Fruit fly (Drosophila melanogaster): ENCODE results near the gene SCCRO.

SCCRO gene

DNA sequence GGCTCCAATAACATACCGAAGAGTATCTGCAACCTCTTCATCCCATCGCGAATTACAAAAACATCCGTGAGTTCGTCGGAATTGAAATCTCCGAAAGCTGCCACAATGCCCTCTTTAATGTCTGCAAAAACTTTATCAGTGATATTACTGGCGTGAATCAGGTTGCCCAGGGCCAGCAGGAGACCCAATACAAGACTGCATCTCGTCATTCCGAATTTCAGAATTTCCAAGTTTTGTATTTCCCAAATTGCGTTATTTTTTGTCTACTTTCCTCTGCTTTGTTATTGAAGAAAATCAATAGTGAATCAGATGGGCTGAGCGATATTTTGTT is 535 bp upstream of the SCCRO start:
- no peak for TF ChIP-seq Crg-1 (GFP tag; optimal IDR thresholded peaks at IDR 0.05)
- TF ChIP-seq Clk (GFP tag; optimal IDR thresholded peaks at IDR 0.05) = no peak
- TF ChIP-seq CG5204 (GFP tag; optimal IDR thresholded peaks at IDR 0.05) = no peak
- no peak for TF ChIP-seq toe (GFP tag; optimal IDR thresholded peaks at IDR 0.05)
- TF ChIP-seq CG33017 (tag; optimal IDR thresholded peaks at IDR 0.05) = no peak
- no peak for TF ChIP-seq CG7045 (GFP tag; optimal IDR thresholded peaks at IDR 0.05)
- no peak for TF ChIP-seq CG12768 (GFP tag; optimal IDR thresholded peaks at IDR 0.05)
- no peak for TF ChIP-seq Hr96 (GFP tag; optimal IDR thresholded peaks at IDR 0.05)
- no peak for TF ChIP-seq cnc (optimal IDR thresholded peaks at IDR 0.05)
- TF ChIP-seq kay (GFP tag; ENCODE audit: borderline replicate concordance) = no peak
- no peak for TF ChIP-seq pad (GFP tag; optimal IDR thresholded peaks at IDR 0.05)
- TF ChIP-seq ovo (GFP tag; optimal IDR thresholded peaks at IDR 0.05) = no peak
- no peak for TF ChIP-seq CG11617 (GFP tag; optimal IDR thresholded peaks at IDR 0.05)
- TF ChIP-seq tj (GFP tag; optimal IDR thresholded peaks at IDR 0.05) = no peak
- TF ChIP-seq CG14711 (tag; optimal IDR thresholded peaks at IDR 0.05) = no peak
- TF ChIP-seq CG1620 (GFP tag; optimal IDR thresholded peaks at IDR 0.05) = no peak
- no peak for TF ChIP-seq CG7101 (tag; optimal IDR thresholded peaks at IDR 0.05)

DNA sequence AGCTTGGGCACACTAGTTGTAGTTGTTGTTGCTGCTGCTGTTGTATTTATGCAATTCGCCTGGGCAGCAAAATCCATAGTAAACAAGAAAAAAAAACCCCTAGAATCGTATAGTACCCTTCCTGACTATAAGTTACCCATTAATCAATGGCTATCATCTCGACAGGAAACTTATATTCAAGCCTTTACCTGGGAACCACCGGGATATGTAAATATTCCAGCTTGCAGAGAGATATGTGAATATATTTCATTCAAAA is 552 bp downstream of the SCCRO start:
- TF ChIP-seq tj (GFP tag; optimal IDR thresholded peaks at IDR 0.05) (peak; percentile 56), Mnt (GFP tag; optimal IDR thresholded peaks at IDR 0.05) (no peak), cnc (optimal IDR thresholded peaks at IDR 0.05) (no peak), CG33017 (tag; optimal IDR thresholded peaks at IDR 0.05) (no peak), CG14711 (tag; optimal IDR thresholded peaks at IDR 0.05) (no peak)

DNA sequence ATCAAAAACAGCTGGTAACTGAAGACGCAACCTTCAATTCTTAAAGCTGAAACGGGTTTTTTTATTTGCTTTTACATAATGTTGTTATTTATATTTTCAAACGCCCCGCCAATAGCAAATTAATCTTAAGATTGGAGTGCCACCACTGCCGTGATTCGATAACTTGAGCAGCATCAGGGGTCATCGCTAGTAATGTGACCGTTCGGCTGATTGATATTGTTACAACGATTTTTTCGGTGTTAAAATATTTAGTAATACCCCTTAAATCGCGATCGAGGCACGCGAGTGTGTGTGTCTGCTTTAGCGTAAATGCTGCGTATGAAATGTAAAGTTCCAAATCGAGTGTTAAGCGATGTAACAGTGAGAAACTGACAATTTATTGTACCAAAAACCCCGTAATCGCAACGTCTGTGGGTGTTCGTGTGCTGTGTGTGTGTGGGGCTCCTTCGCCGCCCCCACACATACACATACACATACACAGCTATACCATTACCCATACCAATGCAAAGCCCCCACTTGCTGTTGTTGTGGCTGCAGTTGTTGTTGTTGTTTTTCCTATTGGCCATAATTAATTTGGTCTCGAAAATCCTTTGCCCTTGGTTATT is 2.7 kb downstream of the SCCRO start, which contains the start of gene dop:
Gene dop (plus strand): TSS at position 185 of the 605 bp plus-strand sequence.
- TF ChIP-seq CG33017 (tag; optimal IDR thresholded peaks at IDR 0.05) (no peak), toe (GFP tag; optimal IDR thresholded peaks at IDR 0.05) (peak; percentile 69), cnc (optimal IDR thresholded peaks at IDR 0.05) (no peak), CG14711 (tag; optimal IDR thresholded peaks at IDR 0.05) (peak; percentile 9), CG5204 (GFP tag; optimal IDR thresholded peaks at IDR 0.05) (no peak), Clk (GFP tag; optimal IDR thresholded peaks at IDR 0.05) (no peak), CG7045 (GFP tag; optimal IDR thresholded peaks at IDR 0.05) (no peak), Mnt (GFP tag; optimal IDR thresholded peaks at IDR 0.05) (peak; percentile 6), bab1 (GFP tag; optimal IDR thresholded peaks at IDR 0.05) (peak; percentile 26), cic (GFP tag; optimal IDR thresholded peaks at IDR 0.05) (no peak), CG7101 (tag; optimal IDR thresholded peaks at IDR 0.05) (no peak), CG1620 (GFP tag; optimal IDR thresholded peaks at IDR 0.05) (no peak), CG12768 (GFP tag; optimal IDR thresholded peaks at IDR 0.05) (no peak), Hr96 (GFP tag; optimal IDR thresholded peaks at IDR 0.05) (peak; percentile 53), CG11617 (GFP tag; optimal IDR thresholded peaks at IDR 0.05) (no peak), Crg-1 (GFP tag; optimal IDR thresholded peaks at IDR 0.05) (peak; percentile 48), tj (GFP tag; optimal IDR thresholded peaks at IDR 0.05) (no peak), ovo (GFP tag; optimal IDR thresholded peaks at IDR 0.05) (no peak), pad (GFP tag; optimal IDR thresholded peaks at IDR 0.05) (peak; percentile 52), kay (GFP tag; ENCODE audit: borderline replicate concordance) (peak; percentile 13)

DNA sequence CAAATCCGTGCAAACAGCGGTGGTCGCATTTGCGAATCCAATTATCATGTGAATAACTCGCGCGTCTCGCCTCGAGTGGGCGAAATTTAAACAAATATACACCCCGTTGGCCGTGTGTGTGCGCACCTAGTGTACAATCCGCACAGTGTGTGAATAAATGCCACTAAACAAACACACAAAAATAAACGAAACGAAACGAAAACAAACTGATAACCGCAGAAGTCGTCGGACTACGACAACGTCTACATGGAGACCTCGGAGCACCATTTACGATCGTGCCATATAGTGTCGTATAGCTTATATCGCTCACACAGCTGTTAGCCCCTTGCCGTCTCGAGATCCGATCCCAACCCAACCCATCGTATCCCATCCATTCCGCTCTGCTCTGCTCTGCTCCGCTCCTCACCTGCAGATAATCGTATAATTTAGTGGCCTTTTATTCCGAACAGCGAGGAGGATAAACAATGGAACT is 3.3 kb downstream of the SCCRO start:
- TF ChIP-seq CG11617 (GFP tag; optimal IDR thresholded peaks at IDR 0.05) (peak; percentile 74), ovo (GFP tag; optimal IDR thresholded peaks at IDR 0.05) (peak; percentile 68), Clk (GFP tag; optimal IDR thresholded peaks at IDR 0.05) (no peak), Crg-1 (GFP tag; optimal IDR thresholded peaks at IDR 0.05) (peak; percentile 59), cnc (optimal IDR thresholded peaks at IDR 0.05) (no peak), CG33017 (tag; optimal IDR thresholded peaks at IDR 0.05) (peak; percentile 87), kay (GFP tag; ENCODE audit: borderline replicate concordance) (peak; percentile 92), bab1 (GFP tag; optimal IDR thresholded peaks at IDR 0.05) (no peak), cic (GFP tag; optimal IDR thresholded peaks at IDR 0.05) (peak; percentile 98), toe (GFP tag; optimal IDR thresholded peaks at IDR 0.05) (no peak), CG1620 (GFP tag; optimal IDR thresholded peaks at IDR 0.05) (peak; percentile 54), CG7101 (tag; optimal IDR thresholded peaks at IDR 0.05) (peak; percentile 75), Hr96 (GFP tag; optimal IDR thresholded peaks at IDR 0.05) (no peak), CG12768 (GFP tag; optimal IDR thresholded peaks at IDR 0.05) (peak; percentile 86), CG5204 (GFP tag; optimal IDR thresholded peaks at IDR 0.05) (no peak), tj (GFP tag; optimal IDR thresholded peaks at IDR 0.05) (peak; percentile 39), Mnt (GFP tag; optimal IDR thresholded peaks at IDR 0.05) (peak; percentile 74), CG14711 (tag; optimal IDR thresholded peaks at IDR 0.05) (peak; percentile 51), pad (GFP tag; optimal IDR thresholded peaks at IDR 0.05) (peak; percentile 37), CG7045 (GFP tag; optimal IDR thresholded peaks at IDR 0.05) (peak; percentile 69)

DNA sequence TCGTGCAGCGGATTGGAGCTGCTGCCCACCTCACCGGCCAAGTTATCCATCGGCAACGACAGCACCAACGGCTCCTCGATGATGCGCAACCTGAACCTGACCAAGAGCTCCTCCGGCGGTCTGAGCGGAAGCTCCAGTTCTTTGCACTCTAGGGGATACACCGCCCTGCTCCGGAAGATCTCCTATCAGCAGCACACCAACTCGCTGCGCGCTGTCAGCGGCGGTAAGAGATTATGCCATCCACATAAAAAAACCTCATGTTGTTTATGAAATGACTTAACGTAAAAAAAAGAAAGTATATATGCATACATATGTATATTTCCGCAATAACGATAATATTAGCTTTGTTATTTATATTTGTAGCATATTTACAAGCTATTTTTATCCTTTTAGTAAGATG is 5.5 kb downstream of the SCCRO start:
- no peak for TF ChIP-seq bab1 (GFP tag; optimal IDR thresholded peaks at IDR 0.05)
- TF ChIP-seq CG7101 (tag; optimal IDR thresholded peaks at IDR 0.05) = no peak
- TF ChIP-seq Clk (GFP tag; optimal IDR thresholded peaks at IDR 0.05) = no peak
- TF ChIP-seq CG7045 (GFP tag; optimal IDR thresholded peaks at IDR 0.05) = no peak
- TF ChIP-seq CG5204 (GFP tag; optimal IDR thresholded peaks at IDR 0.05) = no peak
- TF ChIP-seq toe (GFP tag; optimal IDR thresholded peaks at IDR 0.05) = no peak
- TF ChIP-seq Crg-1 (GFP tag; optimal IDR thresholded peaks at IDR 0.05) = no peak
- no peak for TF ChIP-seq CG12768 (GFP tag; optimal IDR thresholded peaks at IDR 0.05)
- no peak for TF ChIP-seq CG33017 (tag; optimal IDR thresholded peaks at IDR 0.05)
- TF ChIP-seq CG14711 (tag; optimal IDR thresholded peaks at IDR 0.05) = no peak
- no peak for TF ChIP-seq pad (GFP tag; optimal IDR thresholded peaks at IDR 0.05)
- TF ChIP-seq tj (GFP tag; optimal IDR thresholded peaks at IDR 0.05) = no peak
- no peak for TF ChIP-seq Hr96 (GFP tag; optimal IDR thresholded peaks at IDR 0.05)
- TF ChIP-seq cnc (optimal IDR thresholded peaks at IDR 0.05) = no peak
- no peak for TF ChIP-seq CG11617 (GFP tag; optimal IDR thresholded peaks at IDR 0.05)
- TF ChIP-seq ovo (GFP tag; optimal IDR thresholded peaks at IDR 0.05) = no peak
- TF ChIP-seq kay (GFP tag; ENCODE audit: borderline replicate concordance) = no peak
- TF ChIP-seq Mnt (GFP tag; optimal IDR thresholded peaks at IDR 0.05) = no peak
- TF ChIP-seq CG1620 (GFP tag; optimal IDR thresholded peaks at IDR 0.05) = no peak
- no peak for TF ChIP-seq cic (GFP tag; optimal IDR thresholded peaks at IDR 0.05)

DNA sequence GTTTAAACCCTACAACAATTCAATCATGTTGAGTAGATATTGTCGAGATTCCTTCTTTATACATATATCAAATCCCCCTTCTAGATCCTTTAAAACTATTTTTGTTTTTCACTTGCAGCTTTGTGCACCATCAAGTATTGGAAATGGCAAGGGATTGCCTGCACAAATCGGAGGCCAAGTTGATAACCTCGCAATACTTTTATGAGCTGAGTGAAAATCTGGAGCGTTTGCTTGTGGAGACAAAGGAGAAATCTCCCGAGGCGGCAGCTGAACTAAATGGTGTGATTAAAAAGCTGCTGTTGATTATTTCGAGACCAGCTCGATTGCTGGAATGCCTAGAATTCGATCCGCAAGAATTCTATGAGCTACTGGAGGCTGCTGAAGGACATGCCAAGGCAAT is 7.3 kb downstream of the SCCRO start:
- TF ChIP-seq CG7045 (GFP tag; optimal IDR thresholded peaks at IDR 0.05) (no peak), ovo (GFP tag; optimal IDR thresholded peaks at IDR 0.05) (no peak), tj (GFP tag; optimal IDR thresholded peaks at IDR 0.05) (no peak)

All from whole organism, adult.